Worm (Caenorhabditis elegans): Measurements from ENCODE around the gene gmpr-1.

gmpr-1 gene

DNA sequence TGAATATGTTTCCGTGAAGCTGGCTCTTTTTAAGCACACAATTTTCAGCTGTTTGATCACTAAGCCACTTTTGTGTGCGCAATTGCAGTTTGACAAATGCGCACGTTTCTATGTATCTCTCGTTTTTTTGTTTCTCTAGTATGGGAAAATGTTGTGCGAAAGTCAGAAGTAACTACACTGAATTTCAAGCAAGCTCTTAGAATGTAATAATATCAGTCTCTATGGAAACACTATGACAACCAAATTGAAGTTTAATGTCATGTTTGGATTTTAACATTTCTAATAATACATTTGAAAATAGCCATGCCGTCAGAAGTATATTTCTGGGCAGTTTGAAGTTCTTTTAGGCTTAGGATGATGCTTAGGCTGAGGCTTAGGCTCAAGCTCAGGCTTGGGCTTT lies 51.3 kb downstream of the gmpr-1 start, which contains the start of gene ZC132.9:
ZC132.9 (minus strand) TSS at position 101 of the 400 bp plus-strand sequence.
- TF ChIP-seq nhr-28 (tag; optimal IDR thresholded peaks at IDR 0.05) (no peak), mml-1 (tag; optimal IDR thresholded peaks at IDR 0.05) (no peak), snpc-4 (tag; optimal IDR thresholded peaks at IDR 0.05) (no peak)

Measured in whole organism, L3 larva.